Worm (Caenorhabditis elegans): Measurements from ENCODE around the gene Y39G8B.9.
A peak's percentile ranks its signal among the peaks of the same experiment; 100 is the strongest.

Y39G8B.9 gene

DNA sequence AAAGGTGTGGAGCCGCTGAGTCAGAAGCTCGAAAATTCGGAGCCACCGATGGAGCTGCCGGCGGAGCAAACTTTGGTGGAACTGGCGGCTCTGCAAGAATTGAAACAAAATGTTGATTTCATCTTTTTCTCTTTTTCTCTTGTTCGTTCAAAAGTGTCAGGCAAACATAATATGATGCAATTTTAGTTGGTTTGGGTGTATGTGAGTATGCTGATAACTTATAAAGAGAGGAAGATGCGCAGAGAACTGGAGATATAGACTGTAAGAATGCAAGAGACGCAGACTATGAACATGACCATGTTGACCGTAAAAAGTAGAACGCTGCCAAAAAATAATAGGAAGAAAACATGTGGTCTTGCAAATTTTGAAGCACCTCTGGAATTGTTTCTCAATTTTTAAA lies 27.1 kb upstream of the Y39G8B.9 start (continued):
- TF ChIP-seq mep-1 (tag; optimal IDR thresholded peaks at IDR 0.05) (peak; percentile 64), lin-14 (GFP tag; optimal IDR thresholded peaks at IDR 0.05) (peak; percentile 83), nhr-19 (GFP tag; conservative IDR thresholded peaks at IDR 0.05) (0 out of 2 replicates have a peak, but pooled peaks have one; percentile 6), nhr-20 (tag; optimal IDR thresholded peaks at IDR 0.05) (peak; percentile 61), nhr-85 (tag) (peak; percentile 25), lin-35 (GFP tag; optimal IDR thresholded peaks at IDR 0.05) (peak in 1 of 2 experiments; percentile 44)

DNA sequence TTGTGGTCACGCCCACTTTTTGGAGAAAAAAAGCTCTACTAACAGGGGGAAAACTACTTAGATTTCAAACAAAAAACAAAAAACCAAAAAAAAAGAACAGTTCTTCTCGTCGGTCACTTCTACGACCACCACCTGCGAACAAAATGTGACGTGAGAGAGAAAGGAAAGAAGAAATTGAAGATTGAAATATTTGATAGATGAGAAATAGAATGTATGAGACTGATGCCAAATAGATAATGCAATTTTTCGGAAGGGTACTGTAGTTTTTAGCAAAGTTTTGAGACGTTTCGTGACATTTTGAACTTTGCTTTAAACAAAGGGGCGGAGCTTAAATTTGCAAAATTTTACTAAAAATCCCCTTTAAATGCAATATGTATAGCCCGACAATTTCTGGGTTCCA lies 26.2 kb upstream of the Y39G8B.9 start:
- peak in 1 of 6 experiments; percentile 12 for TF ChIP-seq elt-3 (tag; optimal IDR thresholded peaks at IDR 0.05)
- no peak for TF ChIP-seq swsn-7 (tag; optimal IDR thresholded peaks at IDR 0.05)
- TF ChIP-seq lin-13 (GFP tag; optimal IDR thresholded peaks at IDR 0.05): no peak
- TF ChIP-seq nhr-237 (tag; optimal IDR thresholded peaks at IDR 0.05): no peak
- TF ChIP-seq blmp-1 (tag; optimal IDR thresholded peaks at IDR 0.05): peak; percentile 72
- no peak for TF ChIP-seq tbx-2 (tag; optimal IDR thresholded peaks at IDR 0.05)
- TF ChIP-seq lsy-2 (tag; optimal IDR thresholded peaks at IDR 0.05): peak in 1 of 2 experiments; percentile 56
- peak; percentile 34 for TF ChIP-seq nhr-20 (tag; optimal IDR thresholded peaks at IDR 0.05)
- no peak for TF ChIP-seq nhr-19 (GFP tag; conservative IDR thresholded peaks at IDR 0.05)
- peak; percentile 44 for TF ChIP-seq lin-14 (GFP tag; optimal IDR thresholded peaks at IDR 0.05)
- TF ChIP-seq snpc-4 (tag; optimal IDR thresholded peaks at IDR 0.05): no peak
- no peak for TF ChIP-seq lin-35 (GFP tag; optimal IDR thresholded peaks at IDR 0.05)
- TF ChIP-seq egl-27 (tag; optimal IDR thresholded peaks at IDR 0.05): no peak
- TF ChIP-seq vab-15 (tag; optimal IDR thresholded peaks at IDR 0.05): no peak
- TF ChIP-seq egl-13 (tag; optimal IDR thresholded peaks at IDR 0.05): no peak

DNA sequence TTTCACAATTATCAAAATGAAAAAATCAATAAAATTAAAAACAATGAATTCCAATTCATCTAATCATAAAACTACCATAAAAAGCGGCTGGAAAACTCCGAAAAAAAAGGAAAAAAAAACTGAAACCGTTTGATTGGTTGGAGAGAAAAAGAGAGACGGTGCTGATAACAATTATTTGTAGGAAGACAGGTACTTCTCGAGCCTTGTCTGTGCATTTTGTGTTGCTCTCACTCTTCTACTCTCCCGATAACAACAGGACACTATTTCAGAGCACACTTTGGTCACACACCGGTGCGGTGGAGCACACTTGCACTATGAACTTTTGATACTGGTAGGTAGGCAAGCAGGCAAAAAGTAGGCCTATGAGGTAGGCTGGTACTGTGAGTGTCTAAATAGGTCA lies 24.6 kb upstream of the Y39G8B.9 start:
- TF ChIP-seq nhr-77 (tag; optimal IDR thresholded peaks at IDR 0.05): peak; percentile 4
- TF ChIP-seq elt-2 (tag; optimal IDR thresholded peaks at IDR 0.05): peak; percentile 89
- TF ChIP-seq pqm-1 (tag; optimal IDR thresholded peaks at IDR 0.05): no peak
- no peak for TF ChIP-seq nhr-28 (tag; optimal IDR thresholded peaks at IDR 0.05)
- TF ChIP-seq lin-35 (GFP tag; optimal IDR thresholded peaks at IDR 0.05): peak in 1 of 2 experiments; percentile 38
- no peak for TF ChIP-seq ceh-90 (tag; optimal IDR thresholded peaks at IDR 0.05)
- no peak for TF ChIP-seq efl-1 (optimal IDR thresholded peaks at IDR 0.05)
- peak in 1 of 2 experiments; percentile 67 for TF ChIP-seq efl-1 (GFP tag; optimal IDR thresholded peaks at IDR 0.05 in 1 of 2)
- TF ChIP-seq ceh-82 (tag; optimal IDR thresholded peaks at IDR 0.05): no peak
- no peak for TF ChIP-seq fkh-4 (tag; optimal IDR thresholded peaks at IDR 0.05; ENCODE audit: borderline replicate concordance)
- peak; percentile 20 for TF ChIP-seq nhr-20 (tag; optimal IDR thresholded peaks at IDR 0.05)
- peak in 1 of 2 experiments; percentile 25 for TF ChIP-seq lsy-2 (tag; optimal IDR thresholded peaks at IDR 0.05)
- no peak for TF ChIP-seq fkh-8 (tag; optimal IDR thresholded peaks at IDR 0.05)

DNA sequence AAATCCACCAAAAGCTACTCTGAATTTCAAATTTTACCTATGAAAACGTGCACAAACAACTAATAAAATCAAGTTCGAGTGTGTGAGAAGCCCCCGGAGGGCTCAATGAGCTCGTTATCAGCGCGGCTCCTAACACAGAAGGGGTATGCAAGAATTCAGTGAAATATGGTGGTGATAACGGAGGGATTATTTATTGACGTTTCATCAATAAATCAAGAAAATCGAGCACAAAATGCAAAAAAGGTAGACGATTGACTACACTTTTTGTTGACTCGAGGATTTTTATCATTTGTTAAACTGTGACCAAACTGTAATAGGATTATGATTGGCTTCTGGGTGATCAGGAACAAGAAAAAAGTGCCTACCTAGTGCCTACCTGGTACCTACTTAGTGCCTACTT lies 23.7 kb upstream of the Y39G8B.9 start, which contains the start of gene zip-3:
TSS of gene zip-3 (minus strand) at position 21 of the 400 bp plus-strand sequence.
- TF ChIP-seq elt-2 (tag; optimal IDR thresholded peaks at IDR 0.05): peak; percentile 56
- no peak for TF ChIP-seq tbx-2 (tag; optimal IDR thresholded peaks at IDR 0.05)
- no peak for TF ChIP-seq nhr-47 (tag; optimal IDR thresholded peaks at IDR 0.05)
- no peak for TF ChIP-seq unc-30 (tag; optimal IDR thresholded peaks at IDR 0.05)
- no peak for TF ChIP-seq dpl-1 (GFP tag; optimal IDR thresholded peaks at IDR 0.05)

DNA sequence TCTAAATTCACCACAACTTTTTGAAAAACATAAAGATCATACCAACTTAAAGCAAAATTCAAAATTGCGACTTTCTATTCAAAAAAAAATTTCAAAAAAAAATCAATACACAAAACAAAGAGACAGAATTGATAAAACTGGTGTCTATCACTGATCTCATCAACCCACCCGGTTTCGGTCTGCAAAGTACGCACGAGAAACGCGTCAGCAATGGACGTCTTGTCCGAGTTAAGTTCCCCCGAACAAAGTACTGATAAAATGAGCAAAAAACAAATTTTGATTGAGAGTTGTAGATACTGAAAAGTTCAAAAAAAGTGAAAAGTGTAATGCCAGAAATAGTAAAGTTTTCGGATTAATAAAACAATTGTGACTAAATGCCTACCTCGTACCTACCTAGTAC lies 22.8 kb upstream of the Y39G8B.9 start:
- TF ChIP-seq pag-3 (tag; optimal IDR thresholded peaks at IDR 0.05; ENCODE audit: borderline replicate concordance, insufficient read depth) (no peak), lsy-2 (tag; optimal IDR thresholded peaks at IDR 0.05) (peak; percentile 5 to 22), nhr-71 (tag; optimal IDR thresholded peaks at IDR 0.05) (peak; percentile 25), ama-1 (optimal IDR thresholded peaks at IDR 0.05) (no peak), unc-86 (tag; optimal IDR thresholded peaks at IDR 0.05) (no peak), nhr-47 (tag; optimal IDR thresholded peaks at IDR 0.05) (no peak), lin-35 (GFP tag; optimal IDR thresholded peaks at IDR 0.05) (peak in 1 of 2 experiments; percentile 44), lin-14 (GFP tag; optimal IDR thresholded peaks at IDR 0.05) (peak; percentile 23), dpl-1 (GFP tag; optimal IDR thresholded peaks at IDR 0.05) (peak in 1 of 3 experiments; percentile 38), elt-2 (tag; optimal IDR thresholded peaks at IDR 0.05) (peak; percentile 36), nhr-237 (tag; optimal IDR thresholded peaks at IDR 0.05) (no peak), egl-27 (tag; optimal IDR thresholded peaks at IDR 0.05) (no peak), nhr-85 (tag) (peak; percentile 23), swsn-7 (tag; optimal IDR thresholded peaks at IDR 0.05) (no peak), grh-1 (GFP tag; IDR thresholded peaks at IDR 0.05) (no peak), efl-3 (GFP tag; optimal IDR thresholded peaks at IDR 0.05) (no peak), Y116A8C.19 (tag; optimal IDR thresholded peaks at IDR 0.05; ENCODE audit: borderline replicate concordance) (no peak), unc-130 (tag; optimal IDR thresholded peaks at IDR 0.05) (no peak)
